Worm (Caenorhabditis elegans) whole organism, late embryonic: Measurements from ENCODE around the gene pcs-1.

Source experiments
- C08G9.2 ChIP-seq: sonication (generic microtip); optimal IDR thresholded peaks from 2 replicates; lab custom pipeline; 2016; ENCODE audit warnings: mild to moderate bottlenecking, missing genetic modification characterization, moderate library complexity, missing compliant biosample characterization
- C38D4.7 ChIP-seq: fragments of 200-800 bp; sonication (Bioruptor generic); optimal IDR thresholded peaks from 2 replicates; lab custom pipeline; 2018; ENCODE audit warnings: mild to moderate bottlenecking, missing genetic modification characterization, moderate library complexity, missing compliant biosample characterization
- F13H6.1 ChIP-seq: sonication (generic microtip); optimal IDR thresholded peaks from 2 replicates; lab custom pipeline; 2016; ENCODE audit warnings: missing genetic modification characterization, missing compliant biosample characterization
- K02D7.2 ChIP-seq: sonication (generic microtip); optimal IDR thresholded peaks from 2 replicates; lab custom pipeline; 2017; ENCODE audit warnings: mild to moderate bottlenecking, missing genetic modification characterization, missing compliant biosample characterization
- T23F11.4 ChIP-seq: fragments of 200-800 bp; sonication (Bioruptor generic); optimal IDR thresholded peaks from 2 replicates; lab custom pipeline; 2018; ENCODE audit warnings: mild to moderate bottlenecking, missing genetic modification characterization, missing compliant biosample characterization
- ahr-1 ChIP-seq: sonication (generic microtip); optimal IDR thresholded peaks from 2 replicates; lab custom pipeline; 2016; ENCODE audit warnings: missing genetic modification characterization, missing compliant biosample characterization
- ceh-14 ChIP-seq: sonication (generic microtip); optimal IDR thresholded peaks from 2 replicates; lab custom pipeline; 2016; ENCODE audit warnings: missing genotype, missing genetic modification characterization, missing compliant biosample characterization
- ceh-18 ChIP-seq: sonication (generic microtip); optimal IDR thresholded peaks from 2 replicates; lab custom pipeline; 2016; ENCODE audit warnings: missing genetic modification characterization, missing compliant biosample characterization
- ceh-19 ChIP-seq: fragments of 200-800 bp; sonication (Bioruptor generic); optimal IDR thresholded peaks from 2 replicates; lab custom pipeline; 2018; ENCODE audit warnings: mild to moderate bottlenecking, missing genetic modification characterization, missing compliant biosample characterization
- ceh-2 ChIP-seq: sonication (generic microtip); optimal IDR thresholded peaks from 2 replicates; lab custom pipeline; 2016; ENCODE audit warnings: missing genotype, missing genetic modification characterization, missing compliant biosample characterization
- ceh-31 ChIP-seq: sonication (generic microtip); optimal IDR thresholded peaks from 2 replicates; lab custom pipeline; 2016; ENCODE audit warnings: missing genetic modification characterization, missing compliant biosample characterization
- ceh-45 ChIP-seq: fragments of 200-800 bp; sonication (Bioruptor generic); IDR thresholded peaks from 2 replicates; pipeline ENCODE4 v1.3.6; 2022; ENCODE audit warnings: missing genetic modification reagents, missing genetic modification characterization, missing compliant biosample characterization
- ceh-48 ChIP-seq: sonication (generic microtip); optimal IDR thresholded peaks from 2 replicates; lab custom pipeline; 2016; ENCODE audit warnings: missing genetic modification characterization, inconsistent platforms, missing compliant biosample characterization
- ceh-6 ChIP-seq: fragments of 200-800 bp; sonication (Bioruptor generic); optimal IDR thresholded peaks from 2 replicates; lab custom pipeline; 2018; ENCODE audit warnings: mild to moderate bottlenecking, missing genetic modification characterization, missing compliant biosample characterization
- ceh-9 ChIP-seq: sonication (generic microtip); optimal IDR thresholded peaks from 2 replicates; lab custom pipeline; 2016; ENCODE audit warnings: mild to moderate bottlenecking, missing genetic modification characterization, inconsistent platforms, missing compliant biosample characterization
- dmd-4 ChIP-seq: sonication (generic microtip); optimal IDR thresholded peaks from 2 replicates; lab custom pipeline; 2016; ENCODE audit warnings: borderline replicate concordance, missing genetic modification characterization, missing compliant biosample characterization
- elt-2 ChIP-seq: sonication (generic microtip); optimal IDR thresholded peaks from 2 replicates; lab custom pipeline; 2016; ENCODE audit warnings: missing genetic modification reagents, missing genetic modification characterization, missing compliant biosample characterization
- ets-4 ChIP-seq: sonication (generic microtip); optimal IDR thresholded peaks from 2 replicates; lab custom pipeline; 2016; ENCODE audit warnings: missing genetic modification characterization, missing compliant biosample characterization
- fax-1 ChIP-seq: sonication (generic microtip); optimal IDR thresholded peaks from 2 replicates; lab custom pipeline; 2016; ENCODE audit warnings: missing genotype, missing genetic modification characterization, missing compliant biosample characterization
- fkh-6 ChIP-seq: sonication (generic microtip); optimal IDR thresholded peaks from 2 replicates; lab custom pipeline; 2016; ENCODE audit warnings: missing genetic modification characterization, missing compliant biosample characterization
- gmeb-2 ChIP-seq: sonication (generic microtip); optimal IDR thresholded peaks from 2 replicates; lab custom pipeline; 2016; ENCODE audit warnings: missing genetic modification characterization, inconsistent platforms, missing compliant biosample characterization
- hlh-15 ChIP-seq: sonication (generic microtip); optimal IDR thresholded peaks from 2 replicates; lab custom pipeline; 2016; ENCODE audit warnings: missing genetic modification characterization, missing compliant biosample characterization
- hlh-6 ChIP-seq: sonication (generic microtip); optimal IDR thresholded peaks from 2 replicates; lab custom pipeline; 2016; ENCODE audit warnings: missing genotype, missing genetic modification characterization, missing compliant biosample characterization
- hlh-8 ChIP-seq: sonication (generic microtip); optimal IDR thresholded peaks from 2 replicates; lab custom pipeline; 2016; ENCODE audit warnings: missing genotype, missing genetic modification characterization, missing compliant biosample characterization
- lim-6 ChIP-seq: sonication (generic microtip); optimal IDR thresholded peaks from 2 replicates; lab custom pipeline; 2016; ENCODE audit warnings: missing genetic modification characterization, missing compliant biosample characterization
- lin-11 ChIP-seq: fragments of 200-800 bp; sonication (Bioruptor generic); optimal IDR thresholded peaks from 2 replicates; lab custom pipeline; 2018; ENCODE audit warnings: mild to moderate bottlenecking, missing genetic modification characterization, missing compliant biosample characterization
- madf-2 ChIP-seq: sonication (generic microtip); optimal IDR thresholded peaks from 2 replicates; lab custom pipeline; 2017; ENCODE audit warnings: missing genetic modification characterization, missing compliant biosample characterization
- mec-3 ChIP-seq: sonication (generic microtip); optimal IDR thresholded peaks from 2 replicates; lab custom pipeline; 2016; ENCODE audit warnings: borderline replicate concordance, missing genetic modification characterization, missing compliant biosample characterization
- nfya-1 ChIP-seq: sonication (generic microtip); optimal IDR thresholded peaks from 2 replicates; lab custom pipeline; 2017; ENCODE audit warnings: missing genetic modification characterization, mild to moderate bottlenecking, missing compliant biosample characterization, antibody characterized with exemption, moderate library complexity
- nhr-11 ChIP-seq: fragments of 150-350 bp; optimal IDR thresholded peaks from 2 replicates; lab custom pipeline; 2014; ENCODE audit warnings: missing biosample characterization, missing genetic modification characterization
- pag-3 ChIP-seq: sonication (generic microtip); optimal IDR thresholded peaks from 2 replicates; lab custom pipeline; 2016; ENCODE audit warnings: missing compliant biosample characterization, missing genetic modification characterization, borderline replicate concordance
- pha-4 ChIP-seq: fragments of 150-350 bp; optimal IDR thresholded peaks from 2 replicates; lab custom pipeline; 2018; ENCODE audit warnings: missing biosample characterization, missing genetic modification reagents, missing genetic modification characterization
- pqm-1 ChIP-seq: sonication (generic microtip); optimal IDR thresholded peaks from 2 replicates; lab custom pipeline; 2016; ENCODE audit warnings: missing genetic modification characterization, missing compliant biosample characterization
- ref-2 ChIP-seq: sonication (generic microtip); optimal IDR thresholded peaks from 2 replicates; lab custom pipeline; 2016; ENCODE audit warnings: missing genetic modification characterization, missing compliant biosample characterization
- rnt-1 ChIP-seq: sonication (generic microtip); optimal IDR thresholded peaks from 2 replicates; lab custom pipeline; 2016; ENCODE audit warnings: missing genetic modification characterization, missing compliant biosample characterization
- sdc-2 ChIP-seq: sonication (generic microtip); optimal IDR thresholded peaks from 2 replicates; lab custom pipeline; 2016; ENCODE audit warnings: missing genotype, missing genetic modification characterization, missing compliant biosample characterization
- sox-2 ChIP-seq: fragments of 200-800 bp; sonication (Bioruptor generic); IDR thresholded peaks from 2 replicates; pipeline ENCODE4 v1.3.6; 2022; ENCODE audit warnings: missing genetic modification reagents, missing genetic modification characterization, missing compliant biosample characterization
- sox-4 ChIP-seq: sonication (generic microtip); optimal IDR thresholded peaks from 2 replicates; lab custom pipeline; 2017; ENCODE audit warnings: mild to moderate bottlenecking, missing genetic modification characterization, inconsistent platforms, missing compliant biosample characterization
- syd-9 ChIP-seq: sonication (generic microtip); optimal IDR thresholded peaks from 2 replicates; lab custom pipeline; 2016; ENCODE audit warnings: mild to moderate bottlenecking, missing genetic modification characterization, moderate library complexity, missing compliant biosample characterization
- tbx-2 ChIP-seq: sonication (generic microtip); optimal IDR thresholded peaks from 2 replicates; lab custom pipeline; 2016; ENCODE audit warnings: missing genetic modification characterization, missing compliant biosample characterization
- tbx-7 ChIP-seq: sonication (generic microtip); optimal IDR thresholded peaks from 2 replicates; lab custom pipeline; 2016; ENCODE audit warnings: missing genotype, missing genetic modification characterization, missing compliant biosample characterization
- ttx-3 ChIP-seq: sonication (generic microtip); optimal IDR thresholded peaks from 2 replicates; lab custom pipeline; 2016; ENCODE audit warnings: missing genetic modification reagents, missing genetic modification characterization, missing compliant biosample characterization
- unc-3 ChIP-seq, 2 experiments: fragments of 200-800 bp in 1 of 2; sonication (Bioruptor generic) in 1 of 2; sonication (generic microtip) in 1 of 2; conservative IDR thresholded peaks in 1 of 2; optimal IDR thresholded peaks in 1 of 2; 2 replicates each; pipeline versions ENCODE4 v1.3.6 to Lab custom; 2016 to 2022; ENCODE audit warnings: missing compliant biosample characterization in 2 of 2, missing genetic modification characterization in 2 of 2, missing genetic modification reagents in 1 of 2
- unc-86 ChIP-seq: sonication (generic microtip); optimal IDR thresholded peaks from 2 replicates; lab custom pipeline; 2016; ENCODE audit warnings: missing genetic modification characterization, missing compliant biosample characterization
- zip-5 ChIP-seq: sonication (generic microtip); optimal IDR thresholded peaks from 2 replicates; lab custom pipeline; 2016; ENCODE audit warnings: missing genetic modification characterization, missing compliant biosample characterization
- ztf-16 ChIP-seq: sonication (generic microtip); optimal IDR thresholded peaks from 2 replicates; lab custom pipeline; 2017; ENCODE audit warnings: missing genetic modification characterization, missing compliant biosample characterization

The pcs-1 gene

DNA sequence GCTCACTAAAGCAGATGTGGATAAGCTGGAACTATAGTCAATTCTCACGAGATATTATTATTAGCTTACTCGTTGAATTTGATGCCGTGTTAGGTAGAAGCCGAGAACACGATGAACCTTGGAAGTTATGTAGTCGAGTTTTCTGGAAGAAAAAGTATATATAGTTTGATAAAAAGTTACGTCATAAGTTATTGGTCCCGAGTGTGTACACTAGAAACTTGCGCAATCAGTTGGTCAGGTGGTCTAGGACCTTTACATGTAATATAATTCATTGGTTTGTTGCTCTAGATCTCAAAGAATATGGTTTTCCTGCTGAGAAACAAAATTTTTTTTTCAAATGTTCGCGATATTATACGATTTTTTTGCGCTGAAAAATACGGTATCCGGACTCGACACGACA lies 41.6 kb downstream of the pcs-1 start:
- TF ChIP-seq sdc-2 (tag; lab: Kevin White, UChicago) (no peak), pha-4 (tag; lab: Kevin White, UChicago) (no peak), elt-2 (tag; lab: Kevin White, UChicago) (peak; percentile 43)

DNA sequence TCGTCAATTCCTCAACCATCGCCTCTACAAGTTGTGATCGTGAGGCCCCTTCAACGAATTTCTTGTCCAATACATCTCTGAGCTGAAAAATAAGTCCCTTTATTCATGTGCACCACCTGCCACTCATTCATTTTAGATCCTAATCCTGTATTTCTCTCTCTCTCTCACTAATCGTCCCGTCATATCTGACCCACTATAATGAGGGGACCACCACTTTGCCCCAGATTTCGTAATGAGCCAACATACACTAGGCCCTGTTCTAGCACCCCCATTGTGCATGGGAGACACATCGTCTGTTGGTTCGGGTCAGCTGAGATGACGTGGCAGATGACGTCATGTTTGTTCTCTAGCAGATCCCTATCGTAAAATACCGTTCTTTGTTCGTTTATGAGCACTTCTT lies 42.1 kb downstream of the pcs-1 start:
- TF ChIP-seq gmeb-2 (tag; lab: Kevin White, UChicago) (peak; percentile 4), nhr-11 (tag; lab: Kevin White, UChicago) (no peak), ref-2 (peak; percentile 68), ceh-9 (tag; lab: Kevin White, UChicago) (no peak), ceh-31 (tag; lab: Kevin White, UChicago) (peak; percentile 42), tbx-2 (tag; lab: Kevin White, UChicago) (peak; percentile 48), sdc-2 (tag; lab: Kevin White, UChicago) (peak; percentile 36)

DNA sequence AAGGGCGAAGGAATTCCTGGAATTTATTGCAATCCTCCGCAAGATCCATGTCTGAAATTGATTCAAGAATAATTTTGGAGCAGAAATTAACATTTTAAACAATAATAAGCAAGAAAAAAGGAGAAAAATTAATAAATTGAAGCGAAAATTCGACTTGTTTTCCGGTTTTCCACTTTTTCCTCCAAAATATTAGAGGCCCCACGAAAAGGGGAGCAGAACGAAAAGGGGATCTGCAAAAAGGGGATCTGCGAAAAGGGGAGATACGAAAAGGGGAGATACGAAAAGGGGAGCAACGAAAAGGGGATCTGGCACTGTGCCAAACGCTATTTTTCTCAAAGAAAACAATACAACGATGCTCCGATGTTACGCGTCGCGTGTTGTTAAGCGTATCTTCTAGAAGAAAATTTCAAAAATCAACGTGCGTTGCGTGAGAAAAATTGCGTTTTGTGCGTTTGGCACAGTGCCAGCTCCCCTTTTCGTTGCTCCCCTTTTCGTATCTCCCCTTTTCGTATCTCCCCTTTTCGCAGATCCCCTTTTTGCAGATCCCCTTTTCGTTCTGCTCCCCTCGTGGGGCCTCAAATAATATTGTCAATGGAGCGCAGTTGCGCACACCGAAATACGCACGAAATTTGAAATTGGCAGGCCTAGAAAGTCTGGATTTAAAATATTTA lies 43.0 kb downstream of the pcs-1 start, which contains the start of gene Y62F5A.12:
Y62F5A.12 (minus strand) TSS at position 51 of the 671 bp plus-strand sequence.
- TF ChIP-seq unc-86 (tag; lab: Kevin White, UChicago) (peak; percentile 79), gmeb-2 (tag; lab: Kevin White, UChicago) (peak; percentile 65), hlh-15 (peak; percentile 64), unc-3 (GFP tag; conservative IDR thresholded peaks at IDR 0.05; lab: Robert Waterston, UW) (peak; percentile 83), unc-3 (tag; optimal IDR thresholded peaks at IDR 0.05; lab: Kevin White, UChicago) (peak; percentile 66), ref-2 (peak; percentile 98), rnt-1 (tag; lab: Kevin White, UChicago) (peak; percentile 98), T23F11.4 (peak; percentile 8), ets-4 (tag; lab: Kevin White, UChicago) (peak; percentile 97), ceh-18 (tag; lab: Kevin White, UChicago) (peak; percentile 89), ceh-6 (peak; percentile 45), zip-5 (tag; lab: Kevin White, UChicago) (peak; percentile 92), ahr-1 (tag; lab: Kevin White, UChicago) (peak; percentile 78), C38D4.7 (GFP tag; lab: Kevin White, UChicago) (peak; percentile 41), pqm-1 (tag; lab: Kevin White, UChicago) (peak; percentile 89), fkh-6 (tag; lab: Kevin White, UChicago) (peak; percentile 57), ceh-19 (peak; percentile 81), sox-4 (tag; lab: Kevin White, UChicago) (peak; percentile 54), fax-1 (tag; lab: Kevin White, UChicago) (peak; percentile 94), sox-2 (GFP tag; lab: Robert Waterston, UW) (peak; percentile 35; the same call in 1 of the 2 replicates), dmd-4 (tag; lab: Kevin White, UChicago) (peak; percentile 94), mec-3 (tag; lab: Kevin White, UChicago) (peak; percentile 97), ceh-48 (peak; percentile 35), ceh-2 (tag; lab: Kevin White, UChicago) (peak; percentile 95), lim-6 (tag; lab: Kevin White, UChicago) (peak; percentile 98), hlh-8 (tag; lab: Kevin White, UChicago) (peak; percentile 89), madf-2 (peak; percentile 52), K02D7.2 (peak; percentile 18), syd-9 (tag; lab: Kevin White, UChicago) (peak; percentile 85), pag-3 (tag; lab: Kevin White, UChicago) (peak; percentile 96), ztf-16 (tag; lab: Kevin White, UChicago) (peak; percentile 78), ceh-14 (tag; lab: Kevin White, UChicago) (peak; percentile 98), C08G9.2 (tag; lab: Kevin White, UChicago) (peak; percentile 97), hlh-6 (tag; lab: Kevin White, UChicago) (peak; percentile 62), tbx-7 (tag; lab: Kevin White, UChicago) (peak; percentile 92), lin-11 (tag; lab: Kevin White, UChicago) (peak; percentile 22), F13H6.1 (peak; percentile 96), ceh-45 (GFP tag; lab: Robert Waterston, UW) (peak; percentile 90), ttx-3 (tag; lab: Kevin White, UChicago) (peak; percentile 30), elt-2 (tag; lab: Kevin White, UChicago) (peak; percentile 79), nfya-1 (tag; lab: Kevin White, UChicago) (peak; percentile 35)
